Fruit fly (Drosophila melanogaster): Measurements from ENCODE around the gene CG13599.

Gene CG13599

DNA sequence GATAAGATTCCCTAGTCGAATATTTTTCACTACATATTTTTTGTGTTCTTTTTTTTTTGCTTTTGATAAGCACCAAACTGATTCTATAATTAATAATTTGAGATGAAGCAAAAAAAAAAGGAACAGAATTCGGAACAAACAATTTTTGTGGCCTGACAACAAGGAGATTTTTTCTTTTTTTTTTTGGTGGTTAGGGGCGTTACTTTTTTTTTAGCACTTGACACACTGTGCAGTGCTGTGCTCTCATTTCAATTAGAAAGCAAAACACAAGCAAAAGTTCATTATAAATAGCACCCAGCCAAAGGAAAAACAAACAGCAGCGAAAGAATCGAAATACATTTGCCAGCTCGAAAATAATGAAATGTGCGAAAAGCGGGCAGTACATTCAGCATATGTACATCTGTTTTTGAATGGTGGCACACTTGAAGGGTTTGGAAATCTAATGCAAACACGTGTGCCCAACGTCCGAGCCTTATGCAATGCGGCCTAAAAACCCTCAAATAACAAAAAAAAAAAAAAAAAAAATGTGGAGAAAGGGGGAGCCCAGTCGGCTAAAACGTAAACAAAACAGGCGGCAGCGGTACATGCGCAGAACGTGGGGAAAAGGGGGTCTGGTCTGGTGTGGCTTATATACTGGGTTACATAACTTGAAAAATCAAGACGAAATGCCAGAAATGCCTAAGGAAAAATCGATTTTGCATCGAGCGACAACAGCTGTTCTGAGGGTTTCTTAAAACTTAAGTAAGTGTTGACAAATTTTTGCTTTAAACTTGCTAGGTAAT lies 10.4 kb downstream of the CG13599 start (continued):
- TF ChIP-seq ken (GFP tag; IDR thresholded peaks at IDR 0.05) (no peak; the same call in 2 of the 3 replicates), CG11093 (GFP tag; IDR thresholded peaks at IDR 0.05) (no peak), HLHmδ (GFP tag; optimal IDR thresholded peaks at IDR 0.05) (no peak), CG8924 (tag; optimal IDR thresholded peaks at IDR 0.05) (no peak), CG15696 (tag; optimal IDR thresholded peaks at IDR 0.05) (no peak), unc-4 (GFP tag; IDR thresholded peaks at IDR 0.05; ENCODE audit: partially characterized antibody) (no peak), CG3163 (GFP tag; optimal IDR thresholded peaks at IDR 0.05) (no peak), CG1529 (GFP tag; optimal IDR thresholded peaks at IDR 0.05) (no peak), Spps (tag; optimal IDR thresholded peaks at IDR 0.05) (no peak), CG8765 (GFP tag; IDR thresholded peaks at IDR 0.05) (no peak), CG18764 (GFP tag; optimal IDR thresholded peaks at IDR 0.05) (no peak), ftz-f1 (GFP tag; optimal IDR thresholded peaks at IDR 0.05) (no peak), vvl (GFP tag; IDR thresholded peaks at IDR 0.05) (peak; percentile 64), CG4360 (GFP tag; IDR thresholded peaks at IDR 0.05) (no peak), h (optimal IDR thresholded peaks at IDR 0.05) (no peak), CG8290 (GFP tag; optimal IDR thresholded peaks at IDR 0.05) (no peak), CG8290 (tag; optimal IDR thresholded peaks at IDR 0.05) (no peak), PHDP (tag; optimal IDR thresholded peaks at IDR 0.05) (peak; percentile 48), dan (GFP tag; IDR thresholded peaks at IDR 0.05) (no peak), Sry-δ (GFP tag; optimal IDR thresholded peaks at IDR 0.05) (peak; percentile 4), crp (GFP tag; optimal IDR thresholded peaks at IDR 0.05) (no peak), onecut (GFP tag; IDR thresholded peaks at IDR 0.05) (peak; percentile 90), otp (GFP tag; IDR thresholded peaks at IDR 0.05) (0 out of 3 replicates have a peak, but pooled peaks have one; percentile 53), CG5245 (GFP tag; optimal IDR thresholded peaks at IDR 0.05) (no peak), CG32767 (GFP tag; IDR thresholded peaks at IDR 0.05) (no peak), sob (GFP tag; IDR thresholded peaks at IDR 0.05) (peak; percentile 54; the same call in 1 of the 2 replicates), Trl (optimal IDR thresholded peaks at IDR 0.05) (no peak), Trl (GFP tag; optimal IDR thresholded peaks at IDR 0.05) (peak; percentile 31), Optix (GFP tag; IDR thresholded peaks at IDR 0.05) (0 out of 3 replicates have a peak, but pooled peaks have one; percentile 34), Dip2 (GFP tag; IDR thresholded peaks at IDR 0.05) (no peak), p53 (GFP tag; optimal IDR thresholded peaks at IDR 0.05) (no peak), CG1024 (GFP tag; IDR thresholded peaks at IDR 0.05) (no peak), nerfin-2 (GFP tag; IDR thresholded peaks at IDR 0.05; ENCODE audit: partially characterized antibody) (no peak), Tbp (GFP tag; optimal IDR thresholded peaks at IDR 0.05) (no peak), shn (GFP tag; optimal IDR thresholded peaks at IDR 0.05) (no peak), pho (GFP tag; optimal IDR thresholded peaks at IDR 0.05) (peak; percentile 24), CG30431 (GFP tag; optimal IDR thresholded peaks at IDR 0.05) (no peak), pros (GFP tag; optimal IDR thresholded peaks at IDR 0.05) (no peak), NC2β (GFP tag; optimal IDR thresholded peaks at IDR 0.05) (no peak), CG6175 (GFP tag; IDR thresholded peaks at IDR 0.05) (0 out of 3 replicates have a peak, but pooled peaks have one; percentile 22), Dll (GFP tag; IDR thresholded peaks at IDR 0.05; ENCODE audit: partially characterized antibody) (no peak), HLH3B (GFP tag; IDR thresholded peaks at IDR 0.05) (peak; percentile 62), Mes4 (GFP tag; optimal IDR thresholded peaks at IDR 0.05) (no peak), Hr3 (GFP tag; optimal IDR thresholded peaks at IDR 0.05) (peak; percentile 26), zf30C (GFP tag; optimal IDR thresholded peaks at IDR 0.05) (no peak), fd96Cb (tag; optimal IDR thresholded peaks at IDR 0.05) (peak; percentile 8), CG13424 (tag; optimal IDR thresholded peaks at IDR 0.05) (no peak), ERR (GFP tag; optimal IDR thresholded peaks at IDR 0.05) (peak; percentile 30), Rfx (GFP tag; IDR thresholded peaks at IDR 0.05) (peak; percentile 61), Hand (GFP tag; optimal IDR thresholded peaks at IDR 0.05) (peak; percentile 28), CG16813 (GFP tag; IDR thresholded peaks at IDR 0.05; ENCODE audit: partially characterized antibody) (no peak)
